Worm (Caenorhabditis elegans): Measurements from ENCODE around the gene maph-1.3.

The maph-1.3 gene

DNA sequence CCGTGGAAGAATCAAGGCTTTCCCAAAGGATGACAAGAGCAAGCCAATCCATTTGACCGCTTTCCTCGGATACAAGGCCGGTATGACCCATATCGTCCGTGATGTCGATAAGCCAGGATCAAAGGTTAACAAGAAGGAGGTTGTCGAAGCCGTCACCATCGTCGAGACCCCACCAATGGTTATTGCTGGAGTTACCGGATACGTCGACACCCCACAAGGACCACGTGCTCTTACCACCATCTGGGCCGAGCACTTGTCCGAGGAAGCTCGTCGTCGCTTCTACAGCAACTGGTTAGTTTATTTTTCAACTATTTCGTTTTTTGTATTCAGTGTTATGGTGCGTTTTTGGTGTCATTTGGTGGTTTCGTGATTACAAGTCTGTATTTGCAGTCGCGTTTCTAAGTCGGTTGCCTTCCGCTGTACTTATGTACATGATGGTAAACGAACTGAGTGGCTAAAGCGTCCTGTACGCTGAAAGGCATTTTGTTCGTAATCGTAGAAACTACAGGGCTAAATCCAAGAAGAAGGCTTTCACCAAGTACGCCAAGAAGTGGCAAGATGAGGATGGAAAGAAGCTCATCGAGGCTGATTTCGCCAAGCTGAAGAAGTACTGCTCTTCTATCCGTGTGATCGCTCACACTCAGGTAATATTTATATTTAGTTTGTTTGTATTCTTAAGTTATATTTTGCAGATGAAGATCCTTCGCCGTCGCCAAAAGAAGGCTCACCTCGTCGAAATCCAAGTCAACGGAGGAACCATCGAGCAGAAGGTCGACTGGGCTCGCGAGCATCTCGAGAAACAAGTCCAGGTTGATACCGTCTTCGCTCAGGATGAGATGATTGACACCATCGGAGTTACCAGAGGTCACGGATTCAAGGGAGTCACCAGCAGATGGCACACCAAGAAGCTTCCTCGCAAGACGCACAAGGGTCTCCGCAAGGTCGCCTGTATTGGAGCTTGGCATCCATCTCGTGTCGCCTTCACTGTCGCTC, 23.5 kb downstream of the maph-1.3 start:
- no peak for TF ChIP-seq tra-4 (tag; optimal IDR thresholded peaks at IDR 0.05)

DNA sequence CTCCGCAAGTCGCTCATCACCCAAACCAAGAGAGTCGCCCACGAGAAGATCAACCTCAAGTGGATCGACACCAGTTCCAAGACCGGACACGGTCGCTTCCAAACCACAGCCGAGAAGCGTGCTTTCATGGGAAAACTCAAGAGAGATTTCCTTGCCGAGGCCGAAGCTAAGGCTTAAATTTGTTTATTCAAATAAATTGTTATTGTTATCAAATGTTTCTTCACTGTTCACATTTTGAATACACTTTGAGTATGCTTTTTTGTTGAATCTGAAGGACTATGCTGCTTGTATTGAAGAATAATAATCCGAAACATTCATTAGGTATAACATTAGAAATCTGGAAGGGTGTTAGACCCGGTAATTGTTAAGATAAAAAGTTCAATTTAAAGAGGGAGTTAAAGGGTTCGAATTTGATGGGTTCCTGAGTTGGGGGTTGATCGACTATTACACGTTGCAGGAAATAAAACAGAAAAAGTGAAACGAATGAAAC, 24.6 kb downstream of the maph-1.3 start:
- 0 out of 2 replicates have a peak, but pooled peaks have one; percentile 21 for TF ChIP-seq scrt-1 (GFP tag; IDR thresholded peaks at IDR 0.05)
- 0 out of 2 replicates have a peak, but pooled peaks have one; percentile 22 for TF ChIP-seq tbx-37 (GFP tag; conservative IDR thresholded peaks at IDR 0.05)
- no peak for TF ChIP-seq tbx-11 (GFP tag; IDR thresholded peaks at IDR 0.05)
- peak; percentile 72 for TF ChIP-seq ama-1 (optimal IDR thresholded peaks at IDR 0.05)
- TF ChIP-seq F13C5.2 (tag; optimal IDR thresholded peaks at IDR 0.05): no peak
- TF ChIP-seq pes-1 (GFP tag; IDR thresholded peaks at IDR 0.05): no peak
- no peak for TF ChIP-seq hmbx-1 (tag; optimal IDR thresholded peaks at IDR 0.05)
- TF ChIP-seq hnd-1 (tag; optimal IDR thresholded peaks at IDR 0.05): no peak
- TF ChIP-seq hmg-4 (GFP tag; optimal IDR thresholded peaks at IDR 0.05): no peak
- TF ChIP-seq aly-1 (tag; optimal IDR thresholded peaks at IDR 0.05): no peak
- TF ChIP-seq ets-7 (tag; optimal IDR thresholded peaks at IDR 0.05): no peak
- TF ChIP-seq sea-1 (GFP tag; conservative IDR thresholded peaks at IDR 0.05): no peak
- TF ChIP-seq ceh-36 (tag; optimal IDR thresholded peaks at IDR 0.05): no peak
- TF ChIP-seq flt-1 (GFP tag; IDR thresholded peaks at IDR 0.05): no peak

DNA sequence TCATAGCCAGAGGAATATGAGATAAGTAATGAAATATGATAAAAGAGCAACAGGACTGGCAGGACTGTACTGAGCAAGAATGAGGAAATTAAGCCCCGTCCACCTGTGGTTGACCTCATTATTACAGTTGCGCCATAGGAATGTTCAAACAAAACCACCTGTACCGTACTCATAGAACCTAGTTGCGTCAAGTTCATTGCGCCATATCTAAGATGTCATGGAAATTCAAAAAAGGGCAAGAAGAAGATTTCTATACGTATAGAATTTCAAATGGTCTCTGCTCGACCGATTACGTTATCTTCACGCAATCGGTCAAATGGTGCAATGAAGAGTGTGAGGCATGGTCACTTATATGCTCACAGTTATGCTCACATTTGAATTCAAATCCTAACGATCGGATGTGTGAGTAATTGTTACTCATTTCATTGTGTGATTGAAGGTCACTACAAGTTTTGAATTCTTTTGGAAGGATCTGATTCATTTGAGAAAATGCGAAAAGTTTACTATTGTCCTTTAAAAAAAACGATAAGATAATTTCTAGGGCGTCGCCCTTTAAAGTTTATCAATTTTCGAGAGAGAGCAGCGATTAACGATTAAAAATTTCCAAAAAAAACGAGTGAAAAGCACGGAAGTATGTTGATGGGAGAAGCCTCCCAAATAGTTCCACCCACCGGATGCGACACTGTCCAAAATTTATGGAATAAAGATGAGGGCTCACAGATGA, 27.2 kb downstream of the maph-1.3 start:
- TF ChIP-seq hmbx-1 (tag; optimal IDR thresholded peaks at IDR 0.05) (no peak), F13C5.2 (tag; optimal IDR thresholded peaks at IDR 0.05) (no peak), tbx-37 (GFP tag; conservative IDR thresholded peaks at IDR 0.05) (no peak), ama-1 (optimal IDR thresholded peaks at IDR 0.05) (no peak), tbx-11 (GFP tag; IDR thresholded peaks at IDR 0.05) (no peak)

DNA sequence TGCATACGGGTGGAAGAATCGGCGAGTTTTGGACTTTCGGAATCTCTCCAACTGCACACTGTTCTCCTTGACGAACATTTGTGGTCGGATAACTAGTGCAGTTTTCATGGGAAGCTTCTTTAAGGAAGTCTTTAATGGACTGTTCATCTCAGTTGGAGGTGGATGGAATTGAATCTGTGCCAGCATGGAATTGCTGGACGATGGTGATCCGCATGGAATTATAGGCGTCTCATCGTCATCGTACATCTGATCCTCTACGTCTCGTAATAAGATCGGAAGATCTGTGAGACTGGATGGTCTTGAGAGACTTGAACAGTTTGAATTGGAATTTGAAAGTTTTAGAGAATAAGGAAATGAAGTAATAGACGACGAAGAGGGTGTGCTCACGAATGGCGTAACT, 28.3 kb downstream of the maph-1.3 start:
- TF ChIP-seq ama-1 (optimal IDR thresholded peaks at IDR 0.05) (peak; percentile 50), flt-1 (GFP tag; IDR thresholded peaks at IDR 0.05) (no peak)

DNA sequence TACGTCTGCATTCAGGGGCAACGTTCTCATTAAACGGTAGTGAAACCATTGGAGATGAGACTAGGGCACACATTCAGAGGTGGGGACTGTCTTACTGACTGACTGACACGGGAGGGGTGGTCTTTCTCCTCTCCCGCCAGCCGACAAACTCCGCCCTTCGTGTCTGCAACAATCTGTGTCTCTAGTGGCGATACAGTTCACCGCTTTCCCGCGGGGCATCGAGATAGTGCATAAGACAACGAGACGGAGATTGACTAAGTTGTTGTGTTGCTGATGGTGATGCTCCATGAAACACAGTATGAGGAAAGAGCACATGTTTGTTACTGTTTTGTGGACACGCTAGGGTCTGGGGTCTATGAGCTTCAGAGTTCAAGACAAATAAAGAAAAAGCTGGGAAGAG, 28.7 kb downstream of the maph-1.3 start:
- TF ChIP-seq tbx-37 (GFP tag; conservative IDR thresholded peaks at IDR 0.05) (no peak), hmg-4 (GFP tag; optimal IDR thresholded peaks at IDR 0.05) (peak; percentile 48)

DNA sequence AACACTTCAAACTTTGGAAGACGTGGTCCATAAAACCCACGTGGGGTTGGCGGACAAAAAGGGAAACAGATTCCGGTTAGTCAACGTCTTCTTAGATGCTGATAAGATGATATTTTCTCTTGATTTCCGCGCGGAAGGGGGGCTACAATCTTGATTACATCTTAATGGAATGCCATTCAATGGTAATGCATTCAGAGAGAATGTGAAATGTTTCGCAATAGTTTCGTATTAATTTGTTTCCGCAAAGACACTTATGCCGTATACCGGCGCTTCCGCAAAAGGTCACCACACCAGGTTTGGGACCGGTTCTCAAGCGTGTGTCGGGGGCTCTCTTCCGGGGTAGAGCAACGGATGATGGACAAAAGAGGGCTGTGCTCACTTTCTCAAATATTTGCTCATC, 29.8 kb downstream of the maph-1.3 start:
- no peak for TF ChIP-seq hnd-1 (tag; optimal IDR thresholded peaks at IDR 0.05)
- no peak for TF ChIP-seq pes-1 (GFP tag; IDR thresholded peaks at IDR 0.05)
- TF ChIP-seq ama-1 (optimal IDR thresholded peaks at IDR 0.05): no peak
- no peak for TF ChIP-seq hmg-4 (GFP tag; optimal IDR thresholded peaks at IDR 0.05)

DNA sequence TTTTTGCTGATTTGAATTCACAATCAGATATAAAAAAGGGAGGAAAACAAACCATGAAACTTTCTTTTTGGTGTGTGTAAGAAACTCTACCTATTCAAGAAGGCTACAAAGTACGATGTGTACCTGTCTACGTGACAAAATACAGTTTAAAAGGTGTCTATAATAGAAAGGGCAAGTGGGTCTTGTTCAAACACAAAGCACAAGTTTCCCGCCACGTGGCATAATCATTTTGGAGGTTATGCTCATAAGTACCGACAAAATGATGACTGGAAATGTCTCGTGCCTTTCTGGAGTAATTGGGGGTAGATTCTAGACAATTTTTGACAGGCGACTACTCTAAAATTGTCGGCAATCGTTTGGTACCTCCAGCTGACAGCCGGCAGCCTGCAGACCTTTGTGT, 30.2 kb downstream of the maph-1.3 start:
- TF ChIP-seq ceh-36 (tag; optimal IDR thresholded peaks at IDR 0.05) (no peak), B0310.2 (tag; optimal IDR thresholded peaks at IDR 0.05) (no peak), tbx-11 (GFP tag; IDR thresholded peaks at IDR 0.05) (no peak), pes-1 (GFP tag; IDR thresholded peaks at IDR 0.05) (no peak), tra-4 (tag; optimal IDR thresholded peaks at IDR 0.05) (no peak), ceh-13 (GFP tag; optimal IDR thresholded peaks at IDR 0.05) (no peak), F13C5.2 (tag; optimal IDR thresholded peaks at IDR 0.05) (no peak), tbx-37 (GFP tag; conservative IDR thresholded peaks at IDR 0.05) (no peak), scrt-1 (GFP tag; IDR thresholded peaks at IDR 0.05) (no peak), ets-7 (tag; optimal IDR thresholded peaks at IDR 0.05) (no peak)

DNA sequence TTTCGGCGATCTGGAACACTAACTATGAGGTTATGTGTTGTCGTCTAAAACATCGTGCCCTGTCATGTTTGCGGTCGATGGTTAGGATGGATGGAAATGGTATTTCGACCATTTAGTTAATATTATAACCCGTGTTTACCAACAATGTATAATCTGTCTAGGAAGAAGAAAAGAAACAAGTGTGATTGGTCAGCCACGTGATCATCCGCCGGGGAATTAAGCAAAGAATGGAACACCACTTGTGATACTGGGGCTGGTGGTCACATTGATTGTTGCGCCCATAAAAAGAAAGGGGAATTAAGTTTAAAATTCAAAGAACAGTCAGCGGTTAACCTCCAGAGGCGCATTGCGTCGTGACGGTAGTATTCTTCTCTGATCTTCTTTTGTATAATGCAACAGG, 30.9 kb downstream of the maph-1.3 start:
- TF ChIP-seq sea-1 (GFP tag; conservative IDR thresholded peaks at IDR 0.05): no peak
- TF ChIP-seq hnd-1 (tag; optimal IDR thresholded peaks at IDR 0.05): no peak
- TF ChIP-seq scrt-1 (GFP tag; IDR thresholded peaks at IDR 0.05): no peak
- TF ChIP-seq hmg-4 (GFP tag; optimal IDR thresholded peaks at IDR 0.05): no peak
